Fruit fly (Drosophila melanogaster) whole organism, embryonic: ENCODE results near the gene CG32298.

Source experiments
- Abd-B ChIP-seq: fragments of 200-800 bp; sonication (Bioruptor generic); optimal IDR thresholded peaks from 2 replicates; lab custom pipeline; 2018; ENCODE audit warnings: missing biosample characterization, mild to moderate bottlenecking, missing genetic modification characterization, moderate library complexity
- Bdp1 ChIP-seq: fragments of 200-800 bp; sonication (Bioruptor generic); optimal IDR thresholded peaks from 3 replicates; lab custom pipeline; 2016; ENCODE audit warnings: missing biosample characterization, missing genetic modification characterization
- CG10959 ChIP-seq: fragments of 200-800 bp; sonication (Bioruptor generic); IDR thresholded peaks from 2 replicates; pipeline ENCODE4 v1.3.6; 2022; ENCODE audit warnings: missing biosample characterization, missing genetic modification characterization
- CG12155 ChIP-seq: fragments of 200-800 bp; sonication (Bioruptor generic); optimal IDR thresholded peaks from 3 replicates; lab custom pipeline; 2016; ENCODE audit warnings: missing biosample characterization, missing genetic modification characterization
- CG12659 ChIP-seq: fragments of 200-800 bp; sonication (Bioruptor generic); optimal IDR thresholded peaks from 3 replicates; lab custom pipeline; 2017; ENCODE audit warnings: mild to moderate bottlenecking, missing biosample characterization, missing genetic modification reagents, missing genetic modification characterization
- CG13894 ChIP-seq: fragments of 200-800 bp; sonication (Bioruptor generic); optimal IDR thresholded peaks from 3 replicates; lab custom pipeline; 2018; ENCODE audit warnings: missing biosample characterization, mild to moderate bottlenecking, missing genetic modification characterization, moderate library complexity
- CG1529 ChIP-seq: fragments of 200-800 bp; sonication (Bioruptor generic); optimal IDR thresholded peaks from 3 replicates; lab custom pipeline; 2018; ENCODE audit warnings: missing biosample characterization, missing genetic modification characterization
- CG17361 ChIP-seq: fragments of 200-800 bp; sonication (Bioruptor generic); IDR thresholded peaks from 3 replicates; pipeline ENCODE4 v1.3.6; 2022; ENCODE audit warnings: missing biosample characterization, missing genetic modification characterization
- CG1792 ChIP-seq: fragments of 200-800 bp; sonication (Bioruptor generic); optimal IDR thresholded peaks from 2 replicates; lab custom pipeline; 2016; ENCODE audit warnings: missing biosample characterization, missing genetic modification characterization
- CG18599 ChIP-seq: fragments of 200-800 bp; sonication (Bioruptor generic); optimal IDR thresholded peaks from 3 replicates; lab custom pipeline; 2017; ENCODE audit warnings: missing biosample characterization, missing genetic modification characterization, mild to moderate bottlenecking, moderate library complexity, missing genetic modification reagents
- CG30020 ChIP-seq: fragments of 200-800 bp; optimal IDR thresholded peaks from 2 replicates; lab custom pipeline; 2019; ENCODE audit warnings: missing biosample characterization, mild to moderate bottlenecking, missing genetic modification characterization, moderate library complexity
- CG30403 ChIP-seq: fragments of 200-800 bp; sonication (Bioruptor generic); optimal IDR thresholded peaks from 3 replicates; lab custom pipeline; 2016; ENCODE audit warnings: missing biosample characterization, missing genetic modification characterization
- CG3995 ChIP-seq: fragments of 200-800 bp; sonication (Bioruptor generic); optimal IDR thresholded peaks from 3 replicates; lab custom pipeline; 2016; ENCODE audit warnings: missing biosample characterization, missing genetic modification characterization
- CG5953 ChIP-seq: fragments of 200-800 bp; sonication (Bioruptor generic); IDR thresholded peaks from 2 replicates; pipeline ENCODE4 v1.3.6; 2022; ENCODE audit warnings: missing biosample characterization, missing genetic modification characterization
- CG9817 ChIP-seq: fragments of 200-800 bp; sonication (Bioruptor generic); optimal IDR thresholded peaks from 2 replicates; lab custom pipeline; 2018; ENCODE audit warnings: missing biosample characterization, mild to moderate bottlenecking, missing genetic modification characterization, moderate library complexity
- CG9876 ChIP-seq: fragments of 200-800 bp; sonication (Bioruptor generic); optimal IDR thresholded peaks from 2 replicates; lab custom pipeline; 2016; ENCODE audit warnings: missing biosample characterization, missing genetic modification characterization
- CoRest ChIP-seq: fragments of 200-800 bp; sonication (Bioruptor generic); optimal IDR thresholded peaks from 3 replicates; lab custom pipeline; 2018; ENCODE audit warnings: missing biosample characterization, mild to moderate bottlenecking, missing genetic modification characterization, moderate library complexity
- Dfd ChIP-seq, 2 experiments: fragments of >200 bp; optimal IDR thresholded peaks; 2 replicates each; lab custom pipeline; 2017; ENCODE audit warnings: missing biosample characterization in 2 of 2, missing genetic modification characterization in 2 of 2
- Dp ChIP-seq: fragments of 200-800 bp; sonication (Bioruptor generic); optimal IDR thresholded peaks from 2 replicates; lab custom pipeline; 2018; ENCODE audit warnings: missing biosample characterization, mild to moderate bottlenecking, missing genetic modification characterization, moderate library complexity
- E2f2 ChIP-seq: fragments of 200-800 bp; sonication (Bioruptor generic); IDR thresholded peaks from 2 replicates; pipeline ENCODE4 v1.3.6; 2022; ENCODE audit warnings: missing biosample characterization, missing genetic modification characterization
- Hr51 ChIP-seq, 2 experiments: fragments of 200-800 bp; sonication (Bioruptor generic); optimal IDR thresholded peaks; 2 replicates in 1 of 2; 3 replicates in 1 of 2; lab custom pipeline; 2016 to 2018; ENCODE audit warnings: missing biosample characterization in 2 of 2, missing genetic modification characterization in 2 of 2, mild to moderate bottlenecking in 1 of 2, moderate library complexity in 1 of 2
- Lhr ChIP-seq: fragments of 200-800 bp; sonication (Bioruptor generic); optimal IDR thresholded peaks from 3 replicates; lab custom pipeline; 2017; ENCODE audit warnings: mild to moderate bottlenecking, missing biosample characterization, missing genetic modification reagents, missing genetic modification characterization
- Myb ChIP-seq: fragments of 200-800 bp; sonication (Bioruptor generic); optimal IDR thresholded peaks from 2 replicates; lab custom pipeline; 2016; ENCODE audit warnings: missing biosample characterization, missing genetic modification characterization
- NFAT ChIP-seq: fragments of 200-800 bp; sonication (Bioruptor generic); IDR thresholded peaks from 2 replicates; pipeline ENCODE4 v1.3.6; 2022; ENCODE audit warnings: missing biosample characterization, missing genetic modification characterization
- Ravus ChIP-seq: fragments of 200-800 bp; sonication (Bioruptor generic); IDR thresholded peaks from 2 replicates; pipeline ENCODE4 v1.3.6; 2022; ENCODE audit warnings: missing biosample characterization, missing genetic modification characterization
- Sry-β ChIP-seq: fragments of 200-800 bp; sonication (Bioruptor generic); optimal IDR thresholded peaks from 2 replicates; lab custom pipeline; 2018; ENCODE audit warnings: missing biosample characterization, mild to moderate bottlenecking, missing genetic modification characterization, moderate library complexity
- aop ChIP-seq: fragments of 200-800 bp; sonication (Bioruptor generic); IDR thresholded peaks from 2 replicates; pipeline ENCODE4 v1.3.6; 2022; ENCODE audit warnings: missing biosample characterization, missing genetic modification characterization
- chm ChIP-seq: fragments of 200-800 bp; sonication (Bioruptor generic); IDR thresholded peaks from 2 replicates; pipeline ENCODE4 v1.3.6; 2022; ENCODE audit warnings: missing biosample characterization, missing genetic modification characterization
- crp ChIP-seq, 2 experiments: fragments of 200-800 bp; sonication (Bioruptor generic); optimal IDR thresholded peaks; 2 replicates in 1 of 2; 3 replicates in 1 of 2; lab custom pipeline; 2017; ENCODE audit warnings: missing biosample characterization in 2 of 2, missing genetic modification characterization in 2 of 2, mild to moderate bottlenecking in 1 of 2, moderate library complexity in 1 of 2
- cwo ChIP-seq: fragments of 200-800 bp; sonication (Bioruptor generic); optimal IDR thresholded peaks from 3 replicates; lab custom pipeline; 2017; ENCODE audit warnings: missing biosample characterization, missing genetic modification characterization, mild to moderate bottlenecking, moderate library complexity, missing genetic modification reagents
- fd64A ChIP-seq: fragments of 200-800 bp; sonication (Bioruptor generic); optimal IDR thresholded peaks from 3 replicates; lab custom pipeline; 2018; ENCODE audit warnings: missing biosample characterization, mild to moderate bottlenecking, missing genetic modification characterization
- kni ChIP-seq: fragments of 200-800 bp; sonication (Bioruptor generic); optimal IDR thresholded peaks from 3 replicates; lab custom pipeline; 2017; ENCODE audit warnings: mild to moderate bottlenecking, missing biosample characterization, missing genetic modification reagents, missing genetic modification characterization
- lilli ChIP-seq: fragments of 200-800 bp; sonication (Bioruptor generic); optimal IDR thresholded peaks from 3 replicates; lab custom pipeline; 2016; ENCODE audit warnings: missing biosample characterization, missing genetic modification characterization
- nau ChIP-seq: fragments of 200-800 bp; sonication (Bioruptor generic); optimal IDR thresholded peaks from 3 replicates; lab custom pipeline; 2017; ENCODE audit warnings: missing biosample characterization, mild to moderate bottlenecking, missing genetic modification characterization, missing genetic modification reagents
- nmo ChIP-seq: fragments of 200-800 bp; sonication (Bioruptor generic); optimal IDR thresholded peaks from 2 replicates; lab custom pipeline; 2018; ENCODE audit warnings: missing biosample characterization, mild to moderate bottlenecking, missing genetic modification characterization, moderate library complexity
- nom ChIP-seq: fragments of 200-800 bp; sonication (Bioruptor generic); optimal IDR thresholded peaks from 2 replicates; lab custom pipeline; 2017; ENCODE audit warnings: missing biosample characterization, missing genetic modification characterization, mild to moderate bottlenecking, moderate library complexity, missing genetic modification reagents
- pita ChIP-seq: fragments of 200-800 bp; sonication (Bioruptor generic); optimal IDR thresholded peaks from 2 replicates; lab custom pipeline; 2017; ENCODE audit warnings: missing biosample characterization, mild to moderate bottlenecking, missing genetic modification characterization
- repo ChIP-seq: fragments of 200-800 bp; sonication (Bioruptor generic); optimal IDR thresholded peaks from 2 replicates; lab custom pipeline; 2016; ENCODE audit warnings: missing biosample characterization, missing genetic modification characterization
- sens ChIP-seq: fragments of 200-800 bp; sonication (Bioruptor generic); peaks from one replicate; lab custom pipeline; 2016; ENCODE audit warnings: missing biosample characterization, missing genetic modification characterization
- sqz ChIP-seq: fragments of 200-800 bp; sonication (Bioruptor generic); optimal IDR thresholded peaks from 3 replicates; lab custom pipeline; 2018; ENCODE audit warnings: missing biosample characterization, mild to moderate bottlenecking, missing genetic modification characterization
- tup ChIP-seq: fragments of 200-800 bp; sonication (Bioruptor generic); optimal IDR thresholded peaks from 2 replicates; lab custom pipeline; 2016; ENCODE audit warnings: missing biosample characterization, mild to moderate bottlenecking, missing genetic modification characterization, moderate library complexity
- wek ChIP-seq: fragments of 200-800 bp; sonication (Bioruptor generic); optimal IDR thresholded peaks from 3 replicates; lab custom pipeline; 2018; ENCODE audit warnings: missing biosample characterization, mild to moderate bottlenecking, missing genetic modification characterization, moderate library complexity
- z ChIP-seq: fragments of 200-800 bp; sonication (Bioruptor generic); IDR thresholded peaks from 3 replicates; pipeline ENCODE4 v1.3.6; 2022; ENCODE audit warnings: missing biosample characterization, missing genetic modification characterization

Gene CG32298

dm6 chr3L:2417399-2418040, 26.7 kb upstream of the CG32298 start (continued):
- no peak for TF ChIP-seq fd64A (GFP tag; lab: Kevin White, UChicago)
- TF ChIP-seq CG12155 (GFP tag; lab: Kevin White, UChicago) = peak; percentile 39
- no peak for TF ChIP-seq CG3995
- TF ChIP-seq aop (GFP tag; lab: Robert Waterston, UW) = no peak
- no peak for TF ChIP-seq kni (GFP tag; lab: Kevin White, UChicago)
- TF ChIP-seq Myb (GFP tag; lab: Kevin White, UChicago) = no peak
- TF ChIP-seq Ravus (GFP tag; lab: Robert Waterston, UW) = no peak
- peak; percentile 32 for TF ChIP-seq CG30020 (tag; lab: Kevin White, UChicago)
- TF ChIP-seq Dfd (GFP tag; optimal IDR thresholded peaks at IDR 0.05; lab: Kevin White, UChicago) = peak in 1 of 2 experiments; percentile 6
- TF ChIP-seq CG5953 = no peak
- TF ChIP-seq E2f2 = peak; percentile 43; the same call in 1 of the 2 replicates
- no peak for TF ChIP-seq tup
- peak; percentile 90 for TF ChIP-seq CG17361 (GFP tag; lab: Robert Waterston, UW)
- no peak for TF ChIP-seq Sry-β (GFP tag; lab: Kevin White, UChicago)
- TF ChIP-seq CG18599 (GFP tag; lab: Kevin White, UChicago) = peak; percentile 78
- TF ChIP-seq CG1529 (GFP tag; lab: Kevin White, UChicago) = peak; percentile 72
- TF ChIP-seq CG30403 (GFP tag; lab: Kevin White, UChicago) = peak; percentile 78
- no peak for TF ChIP-seq NFAT (GFP tag; lab: Robert Waterston, UW)
- no peak for TF ChIP-seq chm (GFP tag; lab: Robert Waterston, UW)
- no peak for TF ChIP-seq Dp (GFP tag; lab: Kevin White, UChicago)
- peak in 1 of 2 experiments; percentile 88 for TF ChIP-seq Hr51 (GFP tag; optimal IDR thresholded peaks at IDR 0.05; lab: Kevin White, UChicago)
- peak; percentile 79 for TF ChIP-seq CG12659 (GFP tag; lab: Kevin White, UChicago)
- no peak for TF ChIP-seq CG10959 (GFP tag; lab: Robert Waterston, UW)
- peak; percentile 91 for TF ChIP-seq nom (GFP tag; lab: Kevin White, UChicago)
- TF ChIP-seq nau = peak; percentile 73
- peak; percentile 68 for TF ChIP-seq Abd-B (GFP tag; lab: Kevin White, UChicago)
- TF ChIP-seq CoRest (tag; lab: Kevin White, UChicago) = peak; percentile 90
- no peak for TF ChIP-seq Lhr (GFP tag; lab: Kevin White, UChicago)
- TF ChIP-seq nmo (GFP tag; lab: Kevin White, UChicago) = peak; percentile 90
- TF ChIP-seq CG9817 = peak; percentile 61
- TF ChIP-seq lilli (GFP tag; lab: Kevin White, UChicago) = no peak
- TF ChIP-seq repo (GFP tag; lab: Kevin White, UChicago) = no peak
- no peak for TF ChIP-seq wek (GFP tag; lab: Kevin White, UChicago)
- no peak for TF ChIP-seq pita (GFP tag; lab: Kevin White, UChicago)
- no peak for TF ChIP-seq CG13894 (tag; lab: Kevin White, UChicago)
- TF ChIP-seq Bdp1 (GFP tag; lab: Kevin White, UChicago) = no peak
- no peak for TF ChIP-seq CG9876 (GFP tag; lab: Kevin White, UChicago)

dm6 chr3L:2414876-2415275, 24.1 kb upstream of the CG32298 start:
- TF ChIP-seq CG1792 (GFP tag; lab: Kevin White, UChicago) (no peak), sens (GFP tag; lab: Kevin White, UChicago) (peak; percentile 24), sqz (GFP tag; lab: Kevin White, UChicago) (peak; percentile 8), cwo (GFP tag; lab: Kevin White, UChicago) (peak; percentile 13), z (GFP tag; lab: Robert Waterston, UW) (peak; percentile 91), crp (GFP tag; optimal IDR thresholded peaks at IDR 0.05; lab: Kevin White, UChicago) (no peak)
